Worm (Caenorhabditis elegans) whole organism, young adult: ENCODE measurements around the gene C24H10.3.

ENCODE experiments used
- B0019.2 ChIP-seq: fragments of 200-800 bp; sonication (Bioruptor generic); conservative IDR thresholded peaks from 2 replicates; pipeline ENCODE4 v1.3.6; 2022; ENCODE audit warnings: missing genetic modification reagents, missing genetic modification characterization, missing compliant biosample characterization
- B0336.3 ChIP-seq: fragments of 200-800 bp; sonication (Bioruptor generic); IDR thresholded peaks from 2 replicates; pipeline ENCODE4 v1.3.6; 2022; ENCODE audit warnings: missing genetic modification characterization, missing compliant biosample characterization
- F22D6.2 ChIP-seq: sonication (generic microtip); optimal IDR thresholded peaks from 2 replicates; lab custom pipeline; 2016; ENCODE audit warnings: mild to moderate bottlenecking, missing genetic modification characterization, missing compliant biosample characterization
- F23B12.7 ChIP-seq: sonication (generic microtip); optimal IDR thresholded peaks from 2 replicates; lab custom pipeline; 2017; ENCODE audit warnings: missing genetic modification characterization, mild to moderate bottlenecking, missing compliant biosample characterization, antibody characterized with exemption, moderate library complexity; ENCODE audit not compliant: insufficient read depth
- F55B11.4 ChIP-seq: sonication (generic microtip); optimal IDR thresholded peaks from 2 replicates; lab custom pipeline; 2016; ENCODE audit warnings: missing compliant biosample characterization, missing genetic modification characterization, borderline replicate concordance; ENCODE audit not compliant: insufficient read depth
- F57A8.1 ChIP-seq: fragments of 200-800 bp; sonication (Bioruptor generic); optimal IDR thresholded peaks from 2 replicates; lab custom pipeline; 2018; ENCODE audit warnings: mild to moderate bottlenecking, missing genetic modification characterization, moderate library complexity, missing compliant biosample characterization
- F57C9.4 ChIP-seq: sonication (generic microtip); optimal IDR thresholded peaks from 2 replicates; lab custom pipeline; 2017; ENCODE audit warnings: mild to moderate bottlenecking, missing genetic modification characterization, missing compliant biosample characterization
- K12H6.12 ChIP-seq: fragments of 200-800 bp; sonication (Bioruptor generic); optimal IDR thresholded peaks from 2 replicates; lab custom pipeline; 2018; ENCODE audit warnings: mild to moderate bottlenecking, missing genetic modification characterization, missing compliant biosample characterization
- Y56A3A.18 ChIP-seq: fragments of 200-800 bp; sonication (Bioruptor generic); IDR thresholded peaks from 2 replicates; pipeline ENCODE4 v1.3.6; 2022; ENCODE audit warnings: missing genetic modification reagents, missing genetic modification characterization, missing compliant biosample characterization
- Y79H2A.3 ChIP-seq: fragments of 200-800 bp; sonication (Bioruptor generic); conservative IDR thresholded peaks from 2 replicates; pipeline ENCODE4 v1.3.6; 2022; ENCODE audit warnings: missing genetic modification reagents, missing genetic modification characterization, missing compliant biosample characterization
- Y95B8A.8 ChIP-seq: fragments of 200-800 bp; sonication (Bioruptor generic); IDR thresholded peaks from 2 replicates; pipeline ENCODE4 v1.3.6; 2022; ENCODE audit warnings: missing genetic modification reagents, missing genetic modification characterization, missing compliant biosample characterization
- akir-1 ChIP-seq: fragments of 200-800 bp; sonication (Bioruptor generic); optimal IDR thresholded peaks from 2 replicates; lab custom pipeline; 2018; ENCODE audit warnings: mild to moderate bottlenecking, missing genetic modification characterization, moderate library complexity, missing compliant biosample characterization
- attf-6 ChIP-seq: fragments of 200-800 bp; sonication (Bioruptor generic); IDR thresholded peaks from 2 replicates; pipeline ENCODE4 v1.3.6; 2022; ENCODE audit warnings: missing genetic modification reagents, missing genetic modification characterization, missing compliant biosample characterization
- cebp-2 ChIP-seq: fragments of 200-800 bp; sonication (Bioruptor generic); IDR thresholded peaks from 2 replicates; pipeline ENCODE4 v1.3.6; 2022; ENCODE audit warnings: missing genetic modification characterization, missing compliant biosample characterization
- ceh-40 ChIP-seq: fragments of 200-800 bp; sonication (Bioruptor generic); IDR thresholded peaks from 2 replicates; pipeline ENCODE4 v1.3.6; 2022; ENCODE audit warnings: missing genetic modification characterization, missing compliant biosample characterization
- ceh-58 ChIP-seq: fragments of 200-800 bp; sonication (Bioruptor generic); IDR thresholded peaks from 2 replicates; pipeline ENCODE4 v1.3.6; 2022; ENCODE audit warnings: missing genetic modification characterization, missing compliant biosample characterization
- ceh-79 ChIP-seq: sonication (generic microtip); optimal IDR thresholded peaks from 2 replicates; lab custom pipeline; 2017; ENCODE audit warnings: mild to moderate bottlenecking, missing genetic modification characterization, missing compliant biosample characterization
- chd-7 ChIP-seq: sonication (generic microtip); optimal IDR thresholded peaks from 2 replicates; lab custom pipeline; 2016; ENCODE audit warnings: mild to moderate bottlenecking, missing genetic modification characterization, moderate library complexity, missing compliant biosample characterization
- die-1 ChIP-seq: sonication (generic microtip); optimal IDR thresholded peaks from 2 replicates; lab custom pipeline; 2016; ENCODE audit warnings: missing genotype, mild to moderate bottlenecking, missing genetic modification characterization, missing compliant biosample characterization
- egl-18 ChIP-seq: fragments of 200-800 bp; sonication (Bioruptor generic); IDR thresholded peaks from 2 replicates; pipeline ENCODE4 v1.3.6; 2022; ENCODE audit warnings: missing genetic modification reagents, missing genetic modification characterization, missing compliant biosample characterization
- ets-4 ChIP-seq: fragments of 200-800 bp; sonication (Bioruptor generic); optimal IDR thresholded peaks from 2 replicates; lab custom pipeline; 2018; ENCODE audit warnings: mild to moderate bottlenecking, missing genetic modification characterization, missing compliant biosample characterization
- fkh-3 ChIP-seq: sonication (generic microtip); optimal IDR thresholded peaks from 2 replicates; lab custom pipeline; 2016; ENCODE audit warnings: mild to moderate bottlenecking, missing genetic modification characterization, missing compliant biosample characterization
- hmg-1.2 ChIP-seq: fragments of 200-800 bp; sonication (Bioruptor generic); IDR thresholded peaks from 2 replicates; pipeline ENCODE4 v1.3.6; 2022; ENCODE audit warnings: missing genetic modification reagents, missing genetic modification characterization, missing compliant biosample characterization
- hmg-20 ChIP-seq: fragments of 200-800 bp; sonication (Bioruptor generic); IDR thresholded peaks from 2 replicates; pipeline ENCODE4 v1.3.6; 2022; ENCODE audit warnings: missing genetic modification reagents, missing genetic modification characterization, missing compliant biosample characterization
- hsf-1 ChIP-seq: fragments of 200-800 bp; sonication (Bioruptor generic); IDR thresholded peaks from 2 replicates; pipeline ENCODE4 v1.3.6; 2022; ENCODE audit warnings: missing genetic modification reagents, missing genetic modification characterization, missing compliant biosample characterization
- let-526 ChIP-seq: fragments of 200-800 bp; sonication (Bioruptor generic); IDR thresholded peaks from 2 replicates; pipeline ENCODE4 v1.3.6; 2022; ENCODE audit warnings: missing genetic modification reagents, missing genetic modification characterization, missing compliant biosample characterization
- let-607 ChIP-seq, 2 experiments: fragments of 200-800 bp in 1 of 2; sonication (Bioruptor generic) in 1 of 2; sonication (generic microtip) in 1 of 2; optimal IDR thresholded peaks; 2 replicates each; lab custom pipeline; 2016 to 2018; ENCODE audit warnings: mild to moderate bottlenecking in 2 of 2, missing compliant biosample characterization in 2 of 2, missing genetic modification characterization in 2 of 2, moderate library complexity in 2 of 2, missing genotype in 1 of 2
- lin-40 ChIP-seq: sonication (generic microtip); optimal IDR thresholded peaks from 2 replicates; lab custom pipeline; 2016; ENCODE audit warnings: missing genetic modification characterization, mild to moderate bottlenecking, missing compliant biosample characterization, missing genotype, missing genetic modification reagents
- lsy-27 ChIP-seq: sonication (generic microtip); optimal IDR thresholded peaks from 2 replicates; lab custom pipeline; 2017; ENCODE audit warnings: missing genetic modification characterization, mild to moderate bottlenecking, missing compliant biosample characterization, antibody characterized with exemption, missing genotype, borderline replicate concordance; ENCODE audit not compliant: insufficient read depth
- nfya-1 ChIP-seq: sonication (generic microtip); optimal IDR thresholded peaks from 2 replicates; lab custom pipeline; 2017; ENCODE audit warnings: antibody characterized with exemption, missing compliant biosample characterization, missing genetic modification characterization, borderline replicate concordance; ENCODE audit not compliant: insufficient read depth
- nfya-2 ChIP-seq: fragments of 200-800 bp; sonication (Bioruptor generic); IDR thresholded peaks from 2 replicates; pipeline ENCODE4 v1.3.6; 2022; ENCODE audit warnings: missing genetic modification reagents, missing genetic modification characterization, missing compliant biosample characterization
- nfyb-1 ChIP-seq: fragments of 200-800 bp; sonication (Bioruptor generic); IDR thresholded peaks from 2 replicates; pipeline ENCODE4 v1.3.6; 2022; ENCODE audit warnings: missing genetic modification reagents, missing genetic modification characterization, missing compliant biosample characterization
- nhr-179 ChIP-seq: sonication (generic microtip); optimal IDR thresholded peaks from 2 replicates; lab custom pipeline; 2016; ENCODE audit warnings: mild to moderate bottlenecking, missing genetic modification characterization, missing compliant biosample characterization
- nhr-80 ChIP-seq: sonication (generic microtip); optimal IDR thresholded peaks from 2 replicates; lab custom pipeline; 2016; ENCODE audit warnings: missing genetic modification characterization, missing compliant biosample characterization
- pbrm-1 ChIP-seq: fragments of 200-800 bp; sonication (Bioruptor generic); IDR thresholded peaks from 2 replicates; pipeline ENCODE4 v1.3.6; 2022; ENCODE audit warnings: missing genetic modification reagents, missing genetic modification characterization, missing compliant biosample characterization
- pha-4 ChIP-seq: fragments of 150-350 bp; sonication (generic microtip); optimal IDR thresholded peaks from 2 replicates; lab custom pipeline; 2014; ENCODE audit warnings: missing biosample characterization, missing genetic modification reagents, missing genetic modification characterization
- rpc-1 ChIP-seq, 2 experiments: fragments of 150-350 bp in 1 of 2; sonication (generic microtip) in 1 of 2; optimal IDR thresholded peaks; 2 replicates each; lab custom pipeline; 2014 to 2018; ENCODE audit warnings: missing biosample characterization in 1 of 2, missing genetic modification characterization in 1 of 2, missing genetic modification reagents in 1 of 2, missing genotype in 1 of 2
- sdz-38 ChIP-seq: sonication (generic microtip); optimal IDR thresholded peaks from 2 replicates; lab custom pipeline; 2016; ENCODE audit warnings: missing genotype, missing genetic modification characterization, missing compliant biosample characterization
- sea-2 ChIP-seq: fragments of 200-800 bp; sonication (Bioruptor generic); IDR thresholded peaks from 2 replicates; pipeline ENCODE4 v1.3.6; 2022; ENCODE audit warnings: missing genetic modification characterization, missing compliant biosample characterization
- snpc-4 ChIP-seq, 5 experiments: fragments of 150-350 bp in 1 of 5; sonication (generic microtip) in 4 of 5; optimal IDR thresholded peaks; 2 replicates each; lab custom pipeline; 2014 to 2018; ENCODE audit warnings: missing genetic modification characterization in 5 of 5, missing biosample characterization in 3 of 5, antibody characterized with exemption in 2 of 5, mild to moderate bottlenecking in 2 of 5, missing compliant biosample characterization in 2 of 5, missing genotype in 2 of 5, moderate library complexity in 2 of 5, missing genetic modification reagents in 1 of 5
- xnd-1 ChIP-seq: sonication (generic microtip); optimal IDR thresholded peaks from 2 replicates; lab custom pipeline; 2016; ENCODE audit warnings: missing genotype, missing genetic modification reagents, missing genetic modification characterization, missing compliant biosample characterization
- zim-3 ChIP-seq: sonication (generic microtip); optimal IDR thresholded peaks from 2 replicates; lab custom pipeline; 2017; ENCODE audit warnings: mild to moderate bottlenecking, missing genetic modification characterization, moderate library complexity, missing compliant biosample characterization
- ztf-28 ChIP-seq: fragments of 200-800 bp; sonication (Bioruptor generic); IDR thresholded peaks from 2 replicates; pipeline ENCODE4 v1.3.6; 2022; ENCODE audit warnings: missing genetic modification reagents, missing genetic modification characterization, missing compliant biosample characterization
- ztf-6 ChIP-seq: fragments of 200-800 bp; sonication (Bioruptor generic); IDR thresholded peaks from 2 replicates; pipeline ENCODE4 v1.3.6; 2022; ENCODE audit warnings: missing genetic modification reagents, missing genetic modification characterization, missing compliant biosample characterization

The C24H10.3 gene

DNA sequence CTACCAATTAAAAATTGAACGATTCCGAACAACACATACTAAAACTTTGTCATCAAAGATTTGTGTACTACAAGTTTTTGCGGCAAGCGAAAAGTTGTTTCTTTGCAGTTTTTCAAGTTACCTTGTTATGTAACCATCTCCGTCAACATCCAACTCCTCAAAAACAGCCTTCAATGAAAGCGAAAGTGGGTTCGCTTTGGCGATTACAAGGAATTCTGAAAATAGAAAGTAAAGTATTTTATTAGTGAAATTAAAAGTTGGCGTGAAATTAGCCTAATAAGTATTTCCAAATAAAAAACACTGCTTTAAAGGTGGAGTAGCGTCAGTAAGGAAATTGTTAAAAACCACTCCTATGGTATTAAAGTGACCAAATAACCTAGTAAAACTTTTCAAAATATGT is 14.7 kb downstream of the C24H10.3 start:
- TF ChIP-seq ceh-79 (tag; lab: Kevin White, UChicago), result no peak
- TF ChIP-seq nhr-179 (tag; lab: Kevin White, UChicago), result no peak
- no peak for TF ChIP-seq rpc-1 (optimal IDR thresholded peaks at IDR 0.05; lab: Kevin White, UChicago)
- no peak for TF ChIP-seq rpc-1 (tag; optimal IDR thresholded peaks at IDR 0.05; lab: Kevin White, UChicago)
- no peak for TF ChIP-seq ceh-58 (GFP tag; lab: Robert Waterston, UW)
- no peak for TF ChIP-seq xnd-1 (tag; lab: Kevin White, UChicago)
- TF ChIP-seq nfyb-1, result no peak
- TF ChIP-seq ztf-28 (GFP tag; lab: Robert Waterston, UW), result no peak

ce11 chrX:5077696-5078343 is 17.0 kb downstream of the C24H10.3 start, which contains the start of gene cal-5:
Gene cal-5 (minus strand): TSS chrX:5077961.
- TF ChIP-seq xnd-1 (tag; lab: Kevin White, UChicago) (no peak), ets-4 (GFP tag; lab: Kevin White, UChicago) (peak; percentile 10), die-1 (tag; lab: Kevin White, UChicago) (no peak), sdz-38 (tag; lab: Kevin White, UChicago) (no peak), sea-2 (GFP tag; lab: Robert Waterston, UW) (no peak), B0336.3 (GFP tag; lab: Robert Waterston, UW) (peak; percentile 27; the same call in 1 of the 2 replicates), hmg-20 (GFP tag; lab: Robert Waterston, UW) (no peak), pha-4 (no peak), snpc-4 (GFP tag; optimal IDR thresholded peaks at IDR 0.05; lab: Kevin White, UChicago) (no peak), snpc-4 (tag; optimal IDR thresholded peaks at IDR 0.05; lab: Kevin White, UChicago) (peak in 1 of 4 experiments; percentile 13), F57C9.4 (tag; lab: Kevin White, UChicago) (no peak), hsf-1 (GFP tag; lab: Robert Waterston, UW) (no peak), Y95B8A.8 (GFP tag; lab: Robert Waterston, UW) (no peak), F57A8.1 (GFP tag; lab: Kevin White, UChicago) (no peak), Y56A3A.18 (GFP tag; lab: Robert Waterston, UW) (no peak), hmg-1.2 (no peak), nhr-80 (peak; percentile 94), lsy-27 (tag; lab: Kevin White, UChicago) (no peak), Y79H2A.3 (GFP tag; lab: Robert Waterston, UW) (no peak), zim-3 (tag; lab: Kevin White, UChicago) (no peak), ceh-40 (GFP tag; lab: Robert Waterston, UW) (no peak), let-607 (tag; optimal IDR thresholded peaks at IDR 0.05; lab: Kevin White, UChicago) (peak in 1 of 2 experiments; percentile 81), attf-6 (GFP tag; lab: Robert Waterston, UW) (no peak), B0019.2 (GFP tag; lab: Robert Waterston, UW) (no peak), egl-18 (GFP tag; lab: Robert Waterston, UW) (no peak), pbrm-1 (GFP tag; lab: Robert Waterston, UW) (no peak), let-526 (no peak), lin-40 (tag; lab: Kevin White, UChicago) (peak; percentile 46), F55B11.4 (tag; lab: Kevin White, UChicago) (no peak), nfyb-1 (peak; percentile 40; the same call in 1 of the 2 replicates), F23B12.7 (no peak), F22D6.2 (no peak), ztf-28 (GFP tag; lab: Robert Waterston, UW) (no peak), nfya-2 (GFP tag; lab: Robert Waterston, UW) (no peak), cebp-2 (GFP tag; lab: Robert Waterston, UW) (no peak), nfya-1 (tag; lab: Kevin White, UChicago) (no peak), akir-1 (GFP tag; lab: Kevin White, UChicago) (no peak), ztf-6 (GFP tag; lab: Robert Waterston, UW) (no peak), fkh-3 (tag; lab: Kevin White, UChicago) (no peak), K12H6.12 (no peak), chd-7 (tag; lab: Kevin White, UChicago) (peak; percentile 19), rpc-1 (optimal IDR thresholded peaks at IDR 0.05; lab: Kevin White, UChicago) (no peak), rpc-1 (tag; optimal IDR thresholded peaks at IDR 0.05; lab: Kevin White, UChicago) (no peak)
